Fruit fly (Drosophila melanogaster) whole organism, adult: Measurements from ENCODE around the gene Pi3K21B.

ENCODE experiments used
- CG11617 ChIP-seq: fragments of 200-800 bp; sonication (Bioruptor generic); optimal IDR thresholded peaks from 2 replicates; lab custom pipeline; 2017; ENCODE audit warnings: mild to moderate bottlenecking, missing biosample characterization, missing genetic modification reagents, missing genetic modification characterization
- CG12768 ChIP-seq: fragments of 200-800 bp; sonication (Bioruptor generic); optimal IDR thresholded peaks from 2 replicates; lab custom pipeline; 2017; ENCODE audit warnings: missing biosample characterization, missing genetic modification characterization, mild to moderate bottlenecking, moderate library complexity, missing genetic modification reagents
- CG14711 ChIP-seq: fragments of 200-800 bp; sonication (Bioruptor generic); optimal IDR thresholded peaks from 2 replicates; lab custom pipeline; 2018; ENCODE audit warnings: missing biosample characterization, mild to moderate bottlenecking, missing genetic modification characterization, moderate library complexity
- CG1620 ChIP-seq: fragments of 200-800 bp; sonication (Bioruptor generic); optimal IDR thresholded peaks from 2 replicates; lab custom pipeline; 2016; ENCODE audit warnings: missing biosample characterization, missing genetic modification characterization
- CG33017 ChIP-seq: fragments of 200-800 bp; sonication (Bioruptor generic); optimal IDR thresholded peaks from 2 replicates; lab custom pipeline; 2018; ENCODE audit warnings: missing biosample characterization, mild to moderate bottlenecking, missing genetic modification characterization, moderate library complexity
- CG5204 ChIP-seq: fragments of 200-800 bp; sonication (Bioruptor generic); optimal IDR thresholded peaks from 2 replicates; lab custom pipeline; 2016; ENCODE audit warnings: missing biosample characterization, missing genetic modification characterization
- CG7045 ChIP-seq: fragments of 200-800 bp; sonication (Bioruptor generic); optimal IDR thresholded peaks from 2 replicates; lab custom pipeline; 2017; ENCODE audit warnings: missing biosample characterization, mild to moderate bottlenecking, missing genetic modification characterization
- CG7101 ChIP-seq: fragments of 200-800 bp; sonication (Bioruptor generic); optimal IDR thresholded peaks from 2 replicates; lab custom pipeline; 2018; ENCODE audit warnings: missing biosample characterization, mild to moderate bottlenecking, missing genetic modification characterization, moderate library complexity
- Clk ChIP-seq: fragments of 200-800 bp; sonication (Bioruptor generic); optimal IDR thresholded peaks from 2 replicates; lab custom pipeline; 2017; ENCODE audit warnings: missing biosample characterization, missing genetic modification characterization
- Crg-1 ChIP-seq: fragments of 200-800 bp; sonication (Bioruptor generic); optimal IDR thresholded peaks from 2 replicates; lab custom pipeline; 2016; ENCODE audit warnings: missing biosample characterization, missing genetic modification characterization
- Hr96 ChIP-seq: fragments of 200-800 bp; sonication (Bioruptor generic); optimal IDR thresholded peaks from 2 replicates; lab custom pipeline; 2016; ENCODE audit warnings: missing biosample characterization, missing genetic modification characterization
- Mnt ChIP-seq: fragments of 200-800 bp; sonication (Bioruptor generic); optimal IDR thresholded peaks from 2 replicates; lab custom pipeline; 2016; ENCODE audit warnings: missing biosample characterization, mild to moderate bottlenecking, missing genetic modification characterization
- bab1 ChIP-seq: fragments of 200-800 bp; sonication (Bioruptor generic); optimal IDR thresholded peaks from 3 replicates; lab custom pipeline; 2019; ENCODE audit warnings: missing biosample characterization, mild to moderate bottlenecking, missing genetic modification characterization, moderate library complexity
- cic ChIP-seq: fragments of 200-800 bp; sonication (Bioruptor generic); optimal IDR thresholded peaks from 2 replicates; lab custom pipeline; 2017; ENCODE audit warnings: missing biosample characterization, mild to moderate bottlenecking, missing genetic modification characterization, moderate library complexity
- cnc ChIP-seq, 2 experiments: fragments of >200 bp; optimal IDR thresholded peaks; 2 replicates each; lab custom pipeline; 2017
- kay ChIP-seq: fragments of 200-800 bp; sonication (Bioruptor generic); peaks from one replicate; lab custom pipeline; 2016; ENCODE audit warnings: missing biosample characterization, missing genetic modification characterization, borderline replicate concordance
- ovo ChIP-seq: fragments of 200-800 bp; sonication (Bioruptor generic); optimal IDR thresholded peaks from 2 replicates; lab custom pipeline; 2016; ENCODE audit warnings: missing biosample characterization, missing genetic modification characterization
- pad ChIP-seq: fragments of 200-800 bp; sonication (Bioruptor generic); optimal IDR thresholded peaks from 3 replicates; lab custom pipeline; 2017; ENCODE audit warnings: missing biosample characterization, missing genetic modification characterization, mild to moderate bottlenecking, moderate library complexity, missing genetic modification reagents
- tj ChIP-seq: fragments of 200-800 bp; sonication (Bioruptor generic); optimal IDR thresholded peaks from 3 replicates; lab custom pipeline; 2017; ENCODE audit warnings: missing biosample characterization, mild to moderate bottlenecking, missing genetic modification characterization, moderate library complexity
- toe ChIP-seq: fragments of 200-800 bp; sonication (Bioruptor generic); optimal IDR thresholded peaks from 2 replicates; lab custom pipeline; 2016; ENCODE audit warnings: missing biosample characterization, missing genetic modification characterization

Gene Pi3K21B

DNA sequence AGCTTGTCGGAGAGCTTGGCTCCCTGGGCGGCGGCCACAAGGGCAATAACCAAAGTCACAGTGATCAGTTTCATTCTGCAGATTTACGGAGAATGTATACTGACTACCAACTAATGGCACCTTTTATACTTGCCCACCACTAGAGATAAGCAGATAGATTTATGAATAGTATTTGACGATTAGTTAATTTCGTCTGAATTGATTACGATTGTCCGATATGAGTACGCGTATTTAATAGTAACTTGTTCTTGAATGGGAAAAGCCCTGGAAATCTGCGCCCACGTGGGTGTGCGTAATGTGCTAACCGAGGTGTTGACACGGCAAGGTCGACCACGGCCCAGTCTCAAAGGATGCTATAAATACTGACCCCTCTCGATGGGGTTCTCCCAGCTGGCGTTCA lies 23.5 kb downstream of the Pi3K21B start, which contains the start of gene CG11911:
Gene CG11911, minus strand, starts transcription at position 101 of the 400 bp plus-strand sequence.
- TF ChIP-seq cic (GFP tag; lab: Kevin White, UChicago) = no peak

DNA sequence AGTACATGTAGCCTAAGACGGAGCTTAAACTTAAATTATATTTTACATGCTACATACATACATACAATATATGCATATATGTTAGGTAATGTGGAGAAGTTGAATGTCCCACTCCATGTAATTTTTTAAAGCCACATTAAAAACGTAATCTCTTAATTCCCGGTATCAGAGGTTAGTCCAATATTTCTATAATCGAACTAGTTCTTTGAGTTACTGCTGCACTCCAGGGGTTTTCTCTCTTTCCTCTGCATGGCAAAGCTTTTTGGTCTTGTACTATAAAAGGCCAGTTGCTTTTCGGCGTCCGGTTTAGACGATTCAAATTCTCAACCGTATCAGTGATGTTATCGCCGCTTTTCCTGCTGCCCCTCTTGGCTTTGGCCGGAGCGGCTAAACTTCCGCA lies 24.1 kb downstream of the Pi3K21B start, which contains the start of gene CG33127:
Gene CG33127, plus strand, starts transcription at position 309 of the 400 bp plus-strand sequence.
- no peak for TF ChIP-seq CG5204 (GFP tag; lab: Kevin White, UChicago)
- TF ChIP-seq Clk (GFP tag; lab: Kevin White, UChicago) = no peak
- TF ChIP-seq CG1620 (GFP tag; lab: Kevin White, UChicago) = no peak
- no peak for TF ChIP-seq ovo (GFP tag; lab: Kevin White, UChicago)
- no peak for TF ChIP-seq Crg-1 (GFP tag; lab: Kevin White, UChicago)
- no peak for TF ChIP-seq toe
- no peak for TF ChIP-seq CG7101 (tag; lab: Kevin White, UChicago)
- TF ChIP-seq CG14711 (tag; lab: Kevin White, UChicago) = no peak
- TF ChIP-seq CG7045 (GFP tag; lab: Kevin White, UChicago) = no peak
- TF ChIP-seq cic (GFP tag; lab: Kevin White, UChicago) = no peak
- no peak for TF ChIP-seq cnc (optimal IDR thresholded peaks at IDR 0.05; lab: Kevin White, UChicago)
- no peak for TF ChIP-seq Hr96
- TF ChIP-seq Mnt (GFP tag; lab: Kevin White, UChicago) = no peak

DNA sequence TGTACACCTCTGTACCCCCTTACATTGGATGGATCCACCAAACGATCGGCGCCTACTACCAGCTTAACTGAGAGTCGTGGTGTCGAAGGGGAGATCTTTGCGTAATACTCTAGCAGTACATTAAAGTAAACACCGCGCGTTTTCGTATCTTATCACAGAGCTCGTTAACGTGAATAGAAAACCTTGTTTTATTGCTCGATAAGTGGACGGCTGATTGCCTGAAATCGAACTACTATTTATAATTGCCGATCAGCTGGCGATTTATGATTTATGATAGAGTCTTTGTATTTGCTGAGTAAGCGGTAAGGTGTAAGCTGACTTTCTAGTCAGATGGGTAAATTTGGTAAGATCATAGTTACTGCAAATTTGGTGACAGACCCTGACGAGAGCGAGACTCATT lies 25.2 kb downstream of the Pi3K21B start:
- TF ChIP-seq ovo (GFP tag; lab: Kevin White, UChicago) (peak; percentile 25), Crg-1 (GFP tag; lab: Kevin White, UChicago) (no peak), CG7101 (tag; lab: Kevin White, UChicago) (peak; percentile 5), CG11617 (GFP tag; lab: Kevin White, UChicago) (no peak), cic (GFP tag; lab: Kevin White, UChicago) (peak; percentile 84)

DNA sequence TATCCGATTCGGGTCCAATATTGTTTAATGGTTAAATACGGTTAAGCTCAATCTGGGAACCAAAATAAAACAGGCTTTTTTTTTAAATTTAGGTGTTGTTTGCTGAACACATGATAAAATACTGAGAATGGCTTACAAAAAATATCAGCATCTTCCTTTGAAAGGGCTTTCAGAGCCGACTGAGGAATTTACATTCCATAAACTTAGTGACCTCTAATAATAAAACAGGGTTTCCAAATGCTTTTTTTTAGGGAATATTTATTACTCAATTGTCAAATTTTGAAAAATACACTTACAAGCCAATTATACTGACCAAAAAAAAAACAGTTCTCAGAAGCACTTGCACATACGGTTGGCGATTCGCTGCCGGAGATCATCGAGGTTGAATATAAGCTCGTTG lies 32.0 kb downstream of the Pi3K21B start, which contains the start of gene CG43755:
Gene CG43755, minus strand, starts transcription at position 101 of the 400 bp plus-strand sequence.
- no peak for TF ChIP-seq kay (GFP tag; lab: Kevin White, UChicago)
- TF ChIP-seq CG7101 (tag; lab: Kevin White, UChicago) = no peak
- no peak for TF ChIP-seq Clk (GFP tag; lab: Kevin White, UChicago)
- no peak for TF ChIP-seq CG1620 (GFP tag; lab: Kevin White, UChicago)
- no peak for TF ChIP-seq Crg-1 (GFP tag; lab: Kevin White, UChicago)
- no peak for TF ChIP-seq cnc (optimal IDR thresholded peaks at IDR 0.05; lab: Kevin White, UChicago)
- no peak for TF ChIP-seq Hr96
- no peak for TF ChIP-seq CG33017 (tag; lab: Kevin White, UChicago)
- no peak for TF ChIP-seq Mnt (GFP tag; lab: Kevin White, UChicago)
- no peak for TF ChIP-seq pad (GFP tag; lab: Kevin White, UChicago)
- no peak for TF ChIP-seq bab1 (GFP tag; lab: Kevin White, UChicago)
- no peak for TF ChIP-seq CG11617 (GFP tag; lab: Kevin White, UChicago)
- no peak for TF ChIP-seq CG7045 (GFP tag; lab: Kevin White, UChicago)
- TF ChIP-seq ovo (GFP tag; lab: Kevin White, UChicago) = no peak

DNA sequence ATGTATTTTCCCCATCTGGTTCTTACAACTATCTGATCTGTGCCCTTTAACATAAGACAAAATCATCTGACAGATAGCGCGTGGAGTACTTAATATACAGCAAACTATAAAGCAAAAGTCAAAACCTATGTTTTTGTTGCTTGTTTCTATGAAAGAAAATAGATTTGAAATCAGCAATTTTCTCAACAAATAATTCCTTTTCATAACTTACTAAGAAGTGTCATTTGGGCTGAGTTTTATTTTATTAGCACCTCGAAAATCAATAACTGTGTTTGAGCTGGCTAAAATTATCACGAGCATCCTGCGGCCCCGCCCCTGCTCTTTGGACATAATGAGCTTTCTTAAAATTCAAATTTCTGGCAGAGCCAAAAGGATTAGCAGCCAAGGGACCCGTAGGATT lies 34.6 kb downstream of the Pi3K21B start, which contains the start of gene CG31921:
Gene CG31921, minus strand, starts transcription at position 101 of the 400 bp plus-strand sequence.
- TF ChIP-seq cnc (optimal IDR thresholded peaks at IDR 0.05; lab: Kevin White, UChicago) (no peak), Clk (GFP tag; lab: Kevin White, UChicago) (no peak), cic (GFP tag; lab: Kevin White, UChicago) (no peak), CG11617 (GFP tag; lab: Kevin White, UChicago) (no peak), CG7045 (GFP tag; lab: Kevin White, UChicago) (no peak), CG14711 (tag; lab: Kevin White, UChicago) (no peak), CG33017 (tag; lab: Kevin White, UChicago) (no peak), CG7101 (tag; lab: Kevin White, UChicago) (no peak), CG1620 (GFP tag; lab: Kevin White, UChicago) (no peak), ovo (GFP tag; lab: Kevin White, UChicago) (no peak)

DNA sequence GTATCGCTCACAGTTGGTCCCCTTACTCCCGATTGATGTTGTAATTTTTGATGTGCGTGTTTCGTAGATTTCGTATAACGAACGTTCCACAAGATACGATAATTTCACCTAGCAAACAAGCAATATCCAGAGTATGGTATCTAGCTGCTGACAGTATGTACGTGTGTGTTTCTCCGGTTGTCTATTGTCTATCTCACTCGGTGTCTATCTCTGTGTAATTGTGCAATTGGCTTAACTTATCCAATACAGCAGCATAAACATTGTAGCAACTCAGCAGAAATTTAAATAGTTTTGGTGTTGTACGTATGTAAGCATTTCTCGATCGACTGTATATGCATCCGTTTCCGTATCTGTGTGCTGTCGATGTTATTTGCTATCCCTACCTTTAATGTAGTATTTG lies 49.1 kb downstream of the Pi3K21B start:
- no peak for TF ChIP-seq Hr96
- TF ChIP-seq bab1 (GFP tag; lab: Kevin White, UChicago) = no peak
- TF ChIP-seq kay (GFP tag; lab: Kevin White, UChicago) = no peak
- no peak for TF ChIP-seq ovo (GFP tag; lab: Kevin White, UChicago)
- TF ChIP-seq CG12768 (GFP tag; lab: Kevin White, UChicago) = no peak
- TF ChIP-seq CG5204 (GFP tag; lab: Kevin White, UChicago) = no peak
- no peak for TF ChIP-seq Mnt (GFP tag; lab: Kevin White, UChicago)
- no peak for TF ChIP-seq tj (GFP tag; lab: Kevin White, UChicago)
- TF ChIP-seq cic (GFP tag; lab: Kevin White, UChicago) = no peak

DNA sequence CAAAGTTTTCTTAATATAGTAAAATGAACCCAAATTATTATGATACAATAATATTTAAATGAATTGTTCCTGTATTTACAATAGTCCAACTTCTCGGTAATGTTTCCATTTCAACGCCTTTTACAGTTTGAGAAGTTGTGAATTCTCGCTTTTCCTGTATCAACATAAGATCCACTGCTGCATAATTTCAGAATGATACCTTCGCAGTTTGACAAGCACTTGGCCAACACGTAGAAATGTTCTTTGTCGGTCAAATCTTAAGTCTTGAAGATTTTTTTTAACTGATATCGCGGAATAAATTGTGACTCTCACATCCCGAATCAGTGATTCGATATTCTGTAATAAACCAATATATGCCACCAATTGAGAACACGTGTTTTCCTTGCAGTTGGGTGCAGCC lies 49.9 kb downstream of the Pi3K21B start:
- TF ChIP-seq Hr96 (no peak), cnc (optimal IDR thresholded peaks at IDR 0.05; lab: Kevin White, UChicago) (no peak), kay (GFP tag; lab: Kevin White, UChicago) (peak; percentile 50)
